Worm (Caenorhabditis elegans) whole organism, L2 larva: ENCODE data around the gene iars-1.
"Not testable (repeated sequence)": the region's sequence is repeated elsewhere in the genome, so short reads cannot be mapped to it uniquely, and the experiment has no call there.

Source experiments
- lin-13 ChIP-seq: fragments of 150-350 bp; optimal IDR thresholded peaks from 2 replicates; lab custom pipeline; 2014; ENCODE audit warnings: missing biosample characterization, missing genetic modification reagents, missing genetic modification characterization
- nhr-11 ChIP-seq: fragments of 150-350 bp; optimal IDR thresholded peaks from 2 replicates; lab custom pipeline; 2014; ENCODE audit warnings: missing biosample characterization, missing genetic modification characterization
- unc-39 ChIP-seq: fragments of 150-350 bp; optimal IDR thresholded peaks from 2 replicates; lab custom pipeline; 2014; ENCODE audit warnings: missing biosample characterization, missing genetic modification characterization

DNA sequence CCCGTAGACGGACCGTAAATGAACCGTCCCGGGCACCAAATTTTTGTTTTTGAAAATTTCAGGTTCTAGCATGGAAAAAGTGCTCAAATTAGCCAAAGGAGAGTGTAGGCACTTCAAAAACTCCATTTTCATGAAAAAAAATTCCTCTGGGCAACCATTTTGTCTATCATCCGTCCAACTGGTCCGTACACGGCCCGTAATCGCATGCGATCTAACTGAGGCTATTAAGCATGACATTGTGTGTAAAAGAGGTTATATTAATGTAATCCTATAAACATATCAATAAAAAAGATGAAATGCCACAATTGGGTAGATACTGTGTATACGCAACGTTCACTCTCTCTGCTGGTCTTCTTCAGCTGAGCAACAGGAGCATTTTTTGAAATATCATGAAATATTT lies 45.8 kb upstream of the iars-1 start, which contains the start of gene R09E10.1:
- TF ChIP-seq lin-13 (GFP tag; lab: Kevin White, UChicago); nhr-11; unc-39 (tag; lab: Kevin White, UChicago): not testable (repeated sequence)
